Worm (Caenorhabditis elegans) whole organism, L4 larva: ENCODE measurements around the gene F31D4.8.
A peak's percentile ranks its signal among the peaks of the same experiment; 100 is the strongest.

Experiments used
- F37D6.2 ChIP-seq: sonication (generic microtip); optimal IDR thresholded peaks from 2 replicates; lab custom pipeline; 2016; ENCODE audit warnings: mild to moderate bottlenecking, missing genetic modification characterization, missing compliant biosample characterization
- F44E2.7 ChIP-seq: fragments of 200-800 bp; sonication (Bioruptor generic); IDR thresholded peaks from 2 replicates; pipeline ENCODE4 v2.1.2; 2022; ENCODE audit warnings: missing genetic modification characterization, missing compliant biosample characterization
- R02D3.7 ChIP-seq: fragments of 150-350 bp; sonication (generic microtip); optimal IDR thresholded peaks from 3 replicates; lab custom pipeline; 2014; ENCODE audit warnings: missing biosample characterization, missing genetic modification characterization
- Y105C5A.15 ChIP-seq: fragments of 200-800 bp; sonication (Bioruptor generic); IDR thresholded peaks from 2 replicates; pipeline ENCODE4 v1.3.6; 2022; ENCODE audit warnings: missing genetic modification characterization, missing compliant biosample characterization
- Y75B8A.6 ChIP-seq: fragments of 200-800 bp; sonication (Bioruptor generic); IDR thresholded peaks from 2 replicates; pipeline ENCODE4 v1.3.6; 2022; ENCODE audit warnings: missing genetic modification reagents, missing genetic modification characterization, missing compliant biosample characterization
- ZK546.5 ChIP-seq, 2 experiments: sonication (generic microtip); optimal IDR thresholded peaks; 2 replicates each; lab custom pipeline; 2017; ENCODE audit warnings: missing biosample characterization in 2 of 2, missing genetic modification characterization in 2 of 2
- aha-1 ChIP-seq: fragments of 150-350 bp; peaks from one replicate; lab custom pipeline; 2014; ENCODE audit warnings: missing biosample characterization, missing genetic modification characterization
- attf-4 ChIP-seq: sonication (generic microtip); optimal IDR thresholded peaks from 3 replicates; lab custom pipeline; 2017; ENCODE audit warnings: missing biosample characterization, missing genetic modification characterization
- ceh-28 ChIP-seq: fragments of 150-350 bp; optimal IDR thresholded peaks from 2 replicates; lab custom pipeline; 2014; ENCODE audit warnings: missing biosample characterization, missing genetic modification reagents, missing genetic modification characterization
- ceh-82 ChIP-seq: sonication (generic microtip); optimal IDR thresholded peaks from 2 replicates; lab custom pipeline; 2017; ENCODE audit warnings: missing biosample characterization, missing genetic modification characterization
- cey-2 ChIP-seq: sonication (generic microtip); optimal IDR thresholded peaks from 3 replicates; lab custom pipeline; 2017; ENCODE audit warnings: missing genetic modification characterization, mild to moderate bottlenecking, missing compliant biosample characterization, antibody characterized with exemption, borderline replicate concordance; ENCODE audit not compliant: insufficient read depth
- daf-12 ChIP-seq: fragments of 150-350 bp; optimal IDR thresholded peaks from 2 replicates; lab custom pipeline; 2014; ENCODE audit warnings: missing biosample characterization, missing genetic modification reagents, missing genetic modification characterization
- dmd-6 ChIP-seq: fragments of 200-800 bp; sonication (Bioruptor generic); IDR thresholded peaks from 2 replicates; pipeline ENCODE4 v1.3.6; 2022; ENCODE audit warnings: missing genetic modification reagents, missing genetic modification characterization, missing compliant biosample characterization
- dmd-8 ChIP-seq: fragments of 200-800 bp; sonication (Bioruptor generic); IDR thresholded peaks from 2 replicates; pipeline ENCODE4 v1.3.6; 2022; ENCODE audit warnings: missing genetic modification characterization, missing compliant biosample characterization
- dve-1 ChIP-seq: sonication (generic microtip); optimal IDR thresholded peaks from 2 replicates; lab custom pipeline; 2017; ENCODE audit warnings: antibody characterized with exemption, mild to moderate bottlenecking, missing genetic modification characterization, missing compliant biosample characterization; ENCODE audit not compliant: insufficient read depth
- egl-43 ChIP-seq: fragments of 200-800 bp; sonication (Bioruptor generic); IDR thresholded peaks from 2 replicates; pipeline ENCODE4 v1.3.6; 2022; ENCODE audit warnings: missing genetic modification reagents, missing genetic modification characterization, missing compliant biosample characterization
- fkh-10 ChIP-seq: fragments of 150-350 bp; optimal IDR thresholded peaks from 2 replicates; lab custom pipeline; 2014; ENCODE audit warnings: missing biosample characterization, missing genetic modification reagents, missing genetic modification characterization
- fos-1 ChIP-seq: fragments of 150-350 bp; optimal IDR thresholded peaks from 2 replicates; lab custom pipeline; 2014; ENCODE audit warnings: missing biosample characterization, missing genetic modification characterization
- gei-8 ChIP-seq: fragments of 200-800 bp; sonication (Bioruptor generic); optimal IDR thresholded peaks from 2 replicates; lab custom pipeline; 2018; ENCODE audit warnings: mild to moderate bottlenecking, missing genetic modification characterization, missing compliant biosample characterization
- hif-1 ChIP-seq, 2 experiments: sonication (generic microtip); optimal IDR thresholded peaks; 2 replicates each; lab custom pipeline; 2016 to 2017; ENCODE audit warnings: missing compliant biosample characterization in 2 of 2, missing genetic modification characterization in 2 of 2, missing genetic modification reagents in 2 of 2, missing genotype in 2 of 2, mild to moderate bottlenecking in 1 of 2
- hlh-30 ChIP-seq: sonication (generic microtip); optimal IDR thresholded peaks from 2 replicates; lab custom pipeline; 2017; ENCODE audit warnings: antibody characterized with exemption, mild to moderate bottlenecking, missing genetic modification characterization, missing compliant biosample characterization; ENCODE audit not compliant: insufficient read depth
- hmg-1.1 ChIP-seq: fragments of 200-800 bp; sonication (Bioruptor generic); IDR thresholded peaks from 2 replicates; pipeline ENCODE4 v1.3.6; 2022; ENCODE audit warnings: missing genetic modification reagents, missing genetic modification characterization, missing compliant biosample characterization
- lim-7 ChIP-seq: fragments of 200-800 bp; sonication (Bioruptor generic); IDR thresholded peaks from 2 replicates; pipeline ENCODE4 v1.3.6; 2022; ENCODE audit warnings: missing genetic modification characterization, missing compliant biosample characterization
- lin-1 ChIP-seq: fragments of 200-800 bp; sonication (Bioruptor generic); IDR thresholded peaks from 2 replicates; pipeline ENCODE4 v1.3.6; 2022; ENCODE audit warnings: missing genetic modification reagents, missing genetic modification characterization, missing compliant biosample characterization
- lin-13 ChIP-seq: fragments of 150-350 bp; optimal IDR thresholded peaks from 2 replicates; lab custom pipeline; 2014; ENCODE audit warnings: missing biosample characterization, missing genetic modification reagents, missing genetic modification characterization
- lin-15B ChIP-seq: fragments of 150-350 bp; sonication (generic microtip); optimal IDR thresholded peaks from 3 replicates; lab custom pipeline; 2014; ENCODE audit warnings: missing biosample characterization, missing genetic modification characterization
- lin-38 ChIP-seq: fragments of 200-800 bp; sonication (Bioruptor generic); IDR thresholded peaks from 2 replicates; pipeline ENCODE4 v1.3.6; 2022; ENCODE audit warnings: missing genetic modification reagents, missing genetic modification characterization, missing compliant biosample characterization
- lin-39 ChIP-seq: fragments of 150-350 bp; optimal IDR thresholded peaks from 2 replicates; lab custom pipeline; 2014; ENCODE audit warnings: missing biosample characterization, missing genetic modification reagents, missing genetic modification characterization
- lsy-2 ChIP-seq, 2 experiments: fragments of 150-350 bp in 1 of 2; sonication (generic microtip) in 1 of 2; optimal IDR thresholded peaks; 2 replicates each; lab custom pipeline; 2014 to 2017; ENCODE audit warnings: missing biosample characterization in 2 of 2, missing genetic modification characterization in 2 of 2
- mep-1 ChIP-seq: fragments of 150-350 bp; sonication (generic microtip); optimal IDR thresholded peaks from 3 replicates; lab custom pipeline; 2014; ENCODE audit warnings: missing biosample characterization, missing genetic modification characterization
- mes-2 ChIP-seq: sonication (generic microtip); optimal IDR thresholded peaks from 2 replicates; lab custom pipeline; 2016; ENCODE audit warnings: missing genotype, mild to moderate bottlenecking, missing genetic modification characterization, missing compliant biosample characterization; ENCODE audit not compliant: poor library complexity, severe bottlenecking
- mxl-3 ChIP-seq: fragments of 200-800 bp; sonication (Bioruptor generic); optimal IDR thresholded peaks from 2 replicates; lab custom pipeline; 2018; ENCODE audit warnings: mild to moderate bottlenecking, missing genetic modification characterization, missing compliant biosample characterization
- nhr-111 ChIP-seq: fragments of 200-800 bp; sonication (Bioruptor generic); optimal IDR thresholded peaks from 2 replicates; lab custom pipeline; 2018; ENCODE audit warnings: mild to moderate bottlenecking, missing genetic modification characterization, missing compliant biosample characterization
- nhr-237 ChIP-seq: sonication (generic microtip); optimal IDR thresholded peaks from 2 replicates; lab custom pipeline; 2017; ENCODE audit warnings: missing biosample characterization, missing genetic modification characterization
- nhr-28 ChIP-seq: fragments of 150-350 bp; optimal IDR thresholded peaks from 2 replicates; lab custom pipeline; 2014; ENCODE audit warnings: missing biosample characterization, missing genetic modification characterization
- nhr-41 ChIP-seq: fragments of 200-800 bp; sonication (Bioruptor generic); IDR thresholded peaks from 2 replicates; pipeline ENCODE4 v1.3.6; 2022; ENCODE audit warnings: missing genetic modification reagents, missing genetic modification characterization, missing compliant biosample characterization
- pha-4 ChIP-seq, 2 experiments: fragments of 150-350 bp in 1 of 2; fragments of 200-800 bp in 1 of 2; sonication (Bioruptor generic) in 1 of 2; IDR thresholded peaks in 1 of 2; optimal IDR thresholded peaks in 1 of 2; 2 replicates each; pipeline versions ENCODE4 v1.3.6 to Lab custom; 2014 to 2022; ENCODE audit warnings: missing genetic modification characterization in 2 of 2, missing genetic modification reagents in 2 of 2, missing biosample characterization in 1 of 2, missing compliant biosample characterization in 1 of 2
- php-3 ChIP-seq: fragments of 200-800 bp; sonication (Bioruptor generic); IDR thresholded peaks from 2 replicates; pipeline ENCODE4 v1.3.6; 2022; ENCODE audit warnings: missing genetic modification reagents, missing genetic modification characterization, missing compliant biosample characterization
- saeg-2 ChIP-seq: fragments of 200-800 bp; sonication (Bioruptor generic); IDR thresholded peaks from 2 replicates; pipeline ENCODE4 v1.3.6; 2022; ENCODE audit warnings: missing genetic modification reagents, missing genetic modification characterization, missing compliant biosample characterization
- skn-1 ChIP-seq: fragments of 150-350 bp; optimal IDR thresholded peaks from 2 replicates; lab custom pipeline; 2014; ENCODE audit warnings: missing biosample characterization, missing genetic modification characterization
- snpc-1.2 ChIP-seq: fragments of 200-800 bp; sonication (Bioruptor generic); IDR thresholded peaks from 2 replicates; pipeline ENCODE4 v1.3.6; 2022; ENCODE audit warnings: missing genetic modification reagents, missing genetic modification characterization, missing compliant biosample characterization
- snpc-4 ChIP-seq: fragments of 150-350 bp; optimal IDR thresholded peaks from 2 replicates; lab custom pipeline; 2014; ENCODE audit warnings: missing biosample characterization, missing genetic modification characterization
- spr-1 ChIP-seq: sonication (generic microtip); optimal IDR thresholded peaks from 2 replicates; lab custom pipeline; 2016; ENCODE audit warnings: mild to moderate bottlenecking, missing genetic modification characterization, missing compliant biosample characterization
- spr-3 ChIP-seq: fragments of 200-800 bp; sonication (Bioruptor generic); optimal IDR thresholded peaks from 2 replicates; lab custom pipeline; 2018; ENCODE audit warnings: mild to moderate bottlenecking, missing genetic modification characterization, missing compliant biosample characterization
- tra-1 ChIP-seq: fragments of 200-800 bp; sonication (Bioruptor generic); IDR thresholded peaks from 2 replicates; pipeline ENCODE4 v1.3.6; 2022; ENCODE audit warnings: missing genetic modification reagents, missing genetic modification characterization, missing compliant biosample characterization
- unc-62 ChIP-seq, 3 experiments: fragments of 150-350 bp in 1 of 3; sonication (generic microtip); optimal IDR thresholded peaks in 2 of 3; peaks in 1 of 3; 1 replicate in 1 of 3; 2 replicates in 2 of 3; lab custom pipeline; 2014 to 2017; ENCODE audit warnings: missing biosample characterization in 3 of 3, missing genetic modification characterization in 3 of 3, missing genetic modification reagents in 3 of 3, missing genotype in 1 of 3
- vab-7 ChIP-seq: fragments of 200-800 bp; sonication (Bioruptor generic); IDR thresholded peaks from 2 replicates; pipeline ENCODE4 v1.3.6; 2022; ENCODE audit warnings: missing genetic modification reagents, missing genetic modification characterization, missing compliant biosample characterization
- zag-1 ChIP-seq: fragments of 150-350 bp; optimal IDR thresholded peaks from 2 replicates; lab custom pipeline; 2014; ENCODE audit warnings: missing biosample characterization, missing genetic modification characterization
- zfp-3 ChIP-seq: fragments of 200-800 bp; sonication (Bioruptor generic); conservative IDR thresholded peaks from 2 replicates; pipeline ENCODE4 v1.3.6; 2022; ENCODE audit warnings: missing genetic modification reagents, missing genetic modification characterization, missing compliant biosample characterization
- zip-11 ChIP-seq: fragments of 200-800 bp; sonication (Bioruptor generic); IDR thresholded peaks from 2 replicates; pipeline ENCODE4 v1.3.6; 2022; ENCODE audit warnings: missing genetic modification characterization, missing compliant biosample characterization
- ztf-7 ChIP-seq: fragments of 150-350 bp; optimal IDR thresholded peaks from 2 replicates; lab custom pipeline; 2014; ENCODE audit warnings: missing biosample characterization, missing genetic modification characterization

Gene F31D4.8

ce11 chrV:20832554-20832963 is 35.7 kb downstream of the F31D4.8 start:
- TF ChIP-seq nhr-41 (GFP tag; lab: Robert Waterston, UW) (no peak), ceh-82 (tag; lab: Kevin White, UChicago) (no peak), egl-43 (GFP tag; lab: Robert Waterston, UW) (no peak), hlh-30 (tag; lab: Kevin White, UChicago) (no peak), dve-1 (tag; lab: Kevin White, UChicago) (no peak), dmd-8 (no peak), php-3 (GFP tag; lab: Robert Waterston, UW) (no peak), fos-1 (no peak), mxl-3 (GFP tag; lab: Kevin White, UChicago) (no peak), lin-1 (GFP tag; lab: Robert Waterston, UW) (no peak), tra-1 (no peak), Y105C5A.15 (GFP tag; lab: Robert Waterston, UW) (no peak), mep-1 (tag; lab: Kevin White, UChicago) (peak; percentile 19), F37D6.2 (tag; lab: Kevin White, UChicago) (no peak), lim-7 (GFP tag; lab: Robert Waterston, UW) (no peak), ztf-7 (tag; lab: Kevin White, UChicago) (no peak), lsy-2 (tag; optimal IDR thresholded peaks at IDR 0.05; lab: Kevin White, UChicago) (peak in 1 of 2 experiments; percentile 39), F44E2.7 (no peak), mes-2 (tag; lab: Kevin White, UChicago) (peak; percentile 67), zfp-3 (no peak), daf-12 (tag; lab: Kevin White, UChicago) (no peak), gei-8 (GFP tag; lab: Kevin White, UChicago) (no peak), spr-3 (GFP tag; lab: Kevin White, UChicago) (no peak), Y75B8A.6 (no peak), nhr-237 (tag; lab: Kevin White, UChicago) (no peak), ceh-28 (tag; lab: Kevin White, UChicago) (no peak), ZK546.5 (tag; optimal IDR thresholded peaks at IDR 0.05; lab: Kevin White, UChicago) (no peak), snpc-1.2 (GFP tag; lab: Robert Waterston, UW) (no peak), snpc-4 (tag; lab: Kevin White, UChicago) (no peak), zip-11 (no peak), pha-4 (GFP tag; IDR thresholded peaks at IDR 0.05; lab: Robert Waterston, UW) (no peak), pha-4 (tag; optimal IDR thresholded peaks at IDR 0.05; lab: Kevin White, UChicago) (no peak), lin-39 (no peak), lin-13 (GFP tag; lab: Kevin White, UChicago) (no peak), cey-2 (tag; lab: Kevin White, UChicago) (no peak), R02D3.7 (tag; lab: Kevin White, UChicago) (no peak), lin-15B (no peak), skn-1 (tag; lab: Kevin White, UChicago) (no peak), nhr-111 (GFP tag; lab: Kevin White, UChicago) (no peak), saeg-2 (GFP tag; lab: Robert Waterston, UW) (no peak), spr-1 (no peak), nhr-28 (tag; lab: Kevin White, UChicago) (no peak), attf-4 (tag; lab: Kevin White, UChicago) (no peak), hmg-1.1 (no peak), fkh-10 (GFP tag; lab: Kevin White, UChicago) (no peak), lin-38 (peak; percentile 72), unc-62 (GFP tag; optimal IDR thresholded peaks at IDR 0.05 in 1 of 2; lab: Kevin White, UChicago) (no peak), unc-62 (tag; optimal IDR thresholded peaks at IDR 0.05; lab: Kevin White, UChicago) (no peak), hif-1 (tag; optimal IDR thresholded peaks at IDR 0.05; lab: Kevin White, UChicago) (peak in 1 of 2 experiments; percentile 64), aha-1 (tag; lab: Kevin White, UChicago) (peak; percentile 64), dmd-6 (GFP tag; lab: Robert Waterston, UW) (no peak), vab-7 (GFP tag; lab: Robert Waterston, UW) (0 out of 2 replicates have a peak, but pooled peaks have one; percentile 9), zag-1 (no peak)
